Worm (Caenorhabditis elegans): ENCODE results near the gene vrp-1.

ce11 chrIV:3046009-3046408 lies 33.6 kb downstream of the vrp-1 start:
- no peak for TF ChIP-seq ama-1 (optimal IDR thresholded peaks at IDR 0.05)
- no peak for TF ChIP-seq ceh-36 (tag; optimal IDR thresholded peaks at IDR 0.05)
- no peak for TF ChIP-seq ets-7 (tag; optimal IDR thresholded peaks at IDR 0.05)
- no peak for TF ChIP-seq B0310.2 (tag; optimal IDR thresholded peaks at IDR 0.05)
- TF ChIP-seq tbx-37 (GFP tag; conservative IDR thresholded peaks at IDR 0.05): no peak
- no peak for TF ChIP-seq flt-1 (GFP tag; IDR thresholded peaks at IDR 0.05)
- TF ChIP-seq sea-1 (GFP tag; conservative IDR thresholded peaks at IDR 0.05): no peak
- no peak for TF ChIP-seq ceh-13 (GFP tag; optimal IDR thresholded peaks at IDR 0.05)
- no peak for TF ChIP-seq hmbx-1 (tag; optimal IDR thresholded peaks at IDR 0.05)
- no peak for TF ChIP-seq pes-1 (GFP tag; IDR thresholded peaks at IDR 0.05)
- no peak for TF ChIP-seq scrt-1 (GFP tag; IDR thresholded peaks at IDR 0.05)
- TF ChIP-seq hmg-4 (GFP tag; optimal IDR thresholded peaks at IDR 0.05): no peak
- TF ChIP-seq F13C5.2 (tag; optimal IDR thresholded peaks at IDR 0.05): no peak

Data from whole organism, early embryonic.